Worm (Caenorhabditis elegans) whole organism, mixed stage, embryonic: ENCODE measurements around the gene ani-3.

Source experiments
- ces-1 ChIP-seq: fragments of 150-350 bp; optimal IDR thresholded peaks from 2 replicates; lab custom pipeline; 2014; ENCODE audit warnings: missing biosample characterization, missing genetic modification reagents, missing genetic modification characterization
- elt-3 ChIP-seq: fragments of 150-350 bp; optimal IDR thresholded peaks from 2 replicates; lab custom pipeline; 2014; ENCODE audit warnings: missing biosample characterization, missing genetic modification characterization
- lin-13 ChIP-seq: fragments of 150-350 bp; optimal IDR thresholded peaks from 2 replicates; lab custom pipeline; 2014; ENCODE audit warnings: missing biosample characterization, missing genetic modification characterization
- mab-5 ChIP-seq: fragments of 150-350 bp; optimal IDR thresholded peaks from 2 replicates; lab custom pipeline; 2014; ENCODE audit warnings: missing biosample characterization, missing genetic modification characterization
- nhr-76 ChIP-seq: sonication (generic microtip); optimal IDR thresholded peaks from 2 replicates; lab custom pipeline; 2017; ENCODE audit warnings: missing biosample characterization, missing genetic modification characterization
- pha-4 ChIP-seq: fragments of 150-350 bp; optimal IDR thresholded peaks from 2 replicates; lab custom pipeline; 2018; ENCODE audit warnings: missing biosample characterization, missing genetic modification reagents, missing genetic modification characterization
- snpc-4 ChIP-seq: fragments of 150-350 bp; optimal IDR thresholded peaks from 2 replicates; lab custom pipeline; 2014; ENCODE audit warnings: missing biosample characterization, missing genetic modification characterization
- ztf-11 ChIP-seq: fragments of 150-350 bp; optimal IDR thresholded peaks from 2 replicates; lab custom pipeline; 2014; ENCODE audit warnings: missing biosample characterization, missing genetic modification characterization

DNA sequence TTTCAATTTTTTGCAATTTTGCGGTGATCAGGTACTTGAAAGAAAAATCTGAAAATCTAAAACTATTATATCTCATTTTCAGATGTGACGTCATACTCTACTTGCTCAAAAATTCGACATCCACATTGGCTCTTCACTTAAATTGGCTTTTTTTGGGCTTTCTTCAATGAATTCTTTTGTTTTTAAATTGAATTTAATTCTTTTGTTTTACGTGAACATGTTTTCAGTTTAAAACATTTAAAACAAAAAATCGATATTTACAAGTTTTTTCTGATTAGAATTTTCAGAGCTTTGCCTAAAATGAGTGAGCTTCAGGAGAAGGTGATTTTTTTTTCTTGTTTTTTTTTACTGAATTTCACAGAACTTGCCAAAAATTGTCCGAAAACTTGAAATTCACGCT lies 44.1 kb downstream of the ani-3 start, which contains the start of gene W04E12.3:
- TF ChIP-seq lin-13 (tag; lab: Kevin White, UChicago) (no peak), ztf-11 (tag; lab: Kevin White, UChicago) (no peak), ces-1 (GFP tag; lab: Kevin White, UChicago) (no peak), snpc-4 (tag; lab: Kevin White, UChicago) (no peak), nhr-76 (no peak), elt-3 (tag; lab: Kevin White, UChicago) (no peak), pha-4 (no peak), mab-5 (tag; lab: Kevin White, UChicago) (no peak)
